Fruit fly (Drosophila melanogaster) whole organism, prepupa: ENCODE measurements around the gene CG31627.
A peak's percentile ranks its signal among the peaks of the same experiment; 100 is the strongest.

Experiments
- CG10631 ChIP-seq: fragments of 200-800 bp; sonication (Bioruptor generic); optimal IDR thresholded peaks from 2 replicates; lab custom pipeline; 2016; ENCODE audit warnings: missing biosample characterization, missing genetic modification characterization
- CG31627 ChIP-seq: fragments of 200-800 bp; sonication (Bioruptor generic); optimal IDR thresholded peaks from 3 replicates; lab custom pipeline; 2016; ENCODE audit warnings: missing biosample characterization, missing genetic modification characterization
- CG3919 ChIP-seq: fragments of 200-800 bp; sonication (Bioruptor generic); optimal IDR thresholded peaks from 3 replicates; lab custom pipeline; 2016; ENCODE audit warnings: missing biosample characterization, missing genetic modification characterization
- CG6163 ChIP-seq: fragments of 200-800 bp; sonication (Bioruptor generic); IDR thresholded peaks from 3 replicates; pipeline ENCODE4 v1.3.6; 2022; ENCODE audit warnings: missing biosample characterization, missing genetic modification characterization
- CG6276 ChIP-seq: fragments of 200-800 bp; sonication (Bioruptor generic); optimal IDR thresholded peaks from 2 replicates; lab custom pipeline; 2017; ENCODE audit warnings: missing biosample characterization, mild to moderate bottlenecking, missing genetic modification characterization
- CG6792 ChIP-seq: fragments of 200-800 bp; sonication (Bioruptor generic); optimal IDR thresholded peaks from 3 replicates; lab custom pipeline; 2016; ENCODE audit warnings: missing biosample characterization, missing genetic modification characterization
- CG6808 ChIP-seq: fragments of 200-800 bp; sonication (Bioruptor generic); optimal IDR thresholded peaks from 3 replicates; lab custom pipeline; 2017; ENCODE audit warnings: missing biosample characterization, missing genetic modification characterization, mild to moderate bottlenecking, moderate library complexity, missing genetic modification reagents
- Gug ChIP-seq: fragments of 200-800 bp; sonication (Bioruptor generic); IDR thresholded peaks from 2 replicates; pipeline ENCODE4 v1.3.6; 2022; ENCODE audit warnings: missing biosample characterization, missing genetic modification characterization
- Hr38 ChIP-seq: sonication (Bioruptor generic); optimal IDR thresholded peaks from 2 replicates; lab custom pipeline; 2016; ENCODE audit warnings: missing biosample characterization, missing genetic modification characterization
- Hr39 ChIP-seq: fragments of 200-800 bp; sonication (Bioruptor generic); optimal IDR thresholded peaks from 2 replicates; lab custom pipeline; 2016; ENCODE audit warnings: missing biosample characterization, missing genetic modification characterization
- ss ChIP-seq, 2 experiments: fragments of 200-800 bp; sonication (Bioruptor generic); optimal IDR thresholded peaks; 2 replicates in 1 of 2; 3 replicates in 1 of 2; lab custom pipeline; 2017 to 2018; ENCODE audit warnings: mild to moderate bottlenecking in 2 of 2, missing biosample characterization in 2 of 2, missing genetic modification characterization in 2 of 2, moderate library complexity in 1 of 2

DNA sequence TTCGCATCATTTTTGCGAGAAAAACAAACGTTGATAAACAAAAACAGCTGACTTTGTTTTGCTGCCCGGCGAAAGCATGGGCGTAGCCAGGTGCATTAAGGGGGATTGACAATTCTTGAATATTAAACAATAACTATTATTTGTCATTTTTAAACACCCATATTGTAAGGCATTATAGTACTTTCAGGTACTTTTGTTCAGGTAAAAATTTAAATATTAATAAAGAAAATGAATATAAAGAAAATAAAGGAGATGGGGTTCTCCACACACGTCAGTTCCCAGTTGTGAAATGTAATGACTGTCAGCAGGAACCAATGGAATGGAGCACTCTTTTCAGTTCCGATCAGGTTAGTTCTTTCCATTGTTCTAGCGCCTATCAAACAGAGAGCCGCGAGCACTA lies 14.5 kb upstream of the CG31627 start, which contains the start of the genes Coq3 and Pld3:
- TF ChIP-seq Gug (GFP tag; lab: Robert Waterston, UW), result peak; percentile 88
- peak; percentile 96 for TF ChIP-seq CG10631
- peak; percentile 94 for TF ChIP-seq CG31627 (GFP tag; lab: Kevin White, UChicago)
- TF ChIP-seq CG6792 (GFP tag; lab: Kevin White, UChicago), result peak; percentile 94
- peak; percentile 89 for TF ChIP-seq CG6808 (GFP tag; lab: Kevin White, UChicago)
- TF ChIP-seq CG6163 (GFP tag; lab: Robert Waterston, UW), result peak; percentile 94
- TF ChIP-seq Hr39 (GFP tag; lab: Kevin White, UChicago), result peak; percentile 94
- no peak for TF ChIP-seq CG6276 (GFP tag; lab: Kevin White, UChicago)
- peak; percentile 78 to 89 for TF ChIP-seq ss (GFP tag; optimal IDR thresholded peaks at IDR 0.05; lab: Kevin White, UChicago)
- peak; percentile 52 for TF ChIP-seq Hr38 (GFP tag; lab: Kevin White, UChicago)
- TF ChIP-seq CG3919 (GFP tag; lab: Kevin White, UChicago), result peak; percentile 96
